Worm (Caenorhabditis elegans): ENCODE measurements around the gene srv-10.

DNA sequence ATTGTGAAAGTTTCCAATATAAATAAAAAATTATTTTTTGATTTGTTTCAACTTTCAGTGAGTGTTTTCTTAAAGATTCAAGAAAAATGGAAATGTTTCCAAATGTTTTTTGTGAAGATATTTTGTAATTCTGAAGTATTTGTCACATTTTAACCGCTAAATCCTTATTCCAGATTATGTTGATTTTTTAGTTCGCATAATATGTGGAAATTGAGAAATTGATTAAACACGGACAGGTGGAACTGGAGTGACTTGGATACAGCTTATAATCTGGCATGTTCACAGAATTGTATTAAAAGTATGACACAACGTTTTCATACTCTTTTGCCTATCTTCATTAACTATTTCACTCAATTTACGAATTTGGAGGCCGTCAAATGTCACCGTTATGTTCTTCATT, 31.7 kb downstream of the srv-10 start, which contains the start of gene lurp-3:
- TF ChIP-seq nhr-12 (tag; optimal IDR thresholded peaks at IDR 0.05), result no peak
- TF ChIP-seq nhr-76 (tag; optimal IDR thresholded peaks at IDR 0.05), result no peak
- TF ChIP-seq unc-39 (tag; optimal IDR thresholded peaks at IDR 0.05), result no peak
- TF ChIP-seq ham-2 (GFP tag; optimal IDR thresholded peaks at IDR 0.05), result no peak
- no peak for TF ChIP-seq unc-62 (GFP tag; optimal IDR thresholded peaks at IDR 0.05)
- TF ChIP-seq tbx-8 (GFP tag; optimal IDR thresholded peaks at IDR 0.05), result no peak
- no peak for TF ChIP-seq lin-13 (tag; optimal IDR thresholded peaks at IDR 0.05)
- no peak for TF ChIP-seq nhr-28 (tag; optimal IDR thresholded peaks at IDR 0.05)
- TF ChIP-seq mab-5 (tag; optimal IDR thresholded peaks at IDR 0.05), result no peak
- TF ChIP-seq lsy-2 (tag; optimal IDR thresholded peaks at IDR 0.05), result no peak
- TF ChIP-seq pha-4 (tag; optimal IDR thresholded peaks at IDR 0.05), result no peak

All from whole organism, mixed stage, embryonic.